Worm (Caenorhabditis elegans): ENCODE data around the gene nspg-11.
"Not testable (repeated sequence)": the region's sequence is repeated elsewhere in the genome, so short reads cannot be mapped to it uniquely, and the experiment has no call there.

The nspg-11 gene

ce11 chrIV:9312827-9313226, 11.1 kb downstream of the nspg-11 start, which contains the start of gene F49C12.7:
F49C12.7 (minus strand) TSS chrIV:9312927.
- TF ChIP-seq hmg-20 (GFP tag; IDR thresholded peaks at IDR 0.05); ZK185.1 (tag; optimal IDR thresholded peaks at IDR 0.05; ENCODE audit: poor library complexity, severe bottlenecking); mes-4 (tag; optimal IDR thresholded peaks at IDR 0.05): not testable (repeated sequence)

ce11 chrIV:9310935-9311566, 12.8 kb downstream of the nspg-11 start:
- TF ChIP-seq B0035.1 (tag; optimal IDR thresholded peaks at IDR 0.05) (no peak), nfyb-1 (GFP tag; IDR thresholded peaks at IDR 0.05) (no peak), nhr-90 (tag; optimal IDR thresholded peaks at IDR 0.05) (no peak), ets-4 (GFP tag; optimal IDR thresholded peaks at IDR 0.05) (peak; percentile 45), ceh-79 (tag; optimal IDR thresholded peaks at IDR 0.05) (no peak), nhr-80 (tag; optimal IDR thresholded peaks at IDR 0.05) (peak; percentile 73)

ce11 chrIV:9308975-9309374, 14.9 kb downstream of the nspg-11 start, which contains the start of gene F49C12.6:
F49C12.6 (minus strand) TSS chrIV:9309075.
- no peak for TF ChIP-seq ztf-25 (GFP tag; IDR thresholded peaks at IDR 0.05)
- TF ChIP-seq rec-8 (tag; optimal IDR thresholded peaks at IDR 0.05) = no peak
- no peak for TF ChIP-seq ceh-58 (GFP tag; IDR thresholded peaks at IDR 0.05)
- no peak for TF ChIP-seq F39B2.1 (GFP tag; IDR thresholded peaks at IDR 0.05)
- TF ChIP-seq sea-2 (GFP tag; IDR thresholded peaks at IDR 0.05) = no peak
- TF ChIP-seq pha-4 (tag; optimal IDR thresholded peaks at IDR 0.05) = no peak
- TF ChIP-seq snpc-1.1 (tag; optimal IDR thresholded peaks at IDR 0.05; ENCODE audit: insufficient read depth) = no peak
- no peak for TF ChIP-seq F23B12.7 (tag; optimal IDR thresholded peaks at IDR 0.05; ENCODE audit: insufficient read depth)
- TF ChIP-seq F55B11.4 (tag; optimal IDR thresholded peaks at IDR 0.05; ENCODE audit: borderline replicate concordance, insufficient read depth) = no peak
- TF ChIP-seq nhr-80 (tag; optimal IDR thresholded peaks at IDR 0.05) = no peak
- TF ChIP-seq ceh-27 (GFP tag; optimal IDR thresholded peaks at IDR 0.05) = no peak
- TF ChIP-seq F37B4.10 (GFP tag; IDR thresholded peaks at IDR 0.05) = no peak
- TF ChIP-seq lag-1 (GFP tag; IDR thresholded peaks at IDR 0.05) = no peak
- no peak for TF ChIP-seq hmg-20 (GFP tag; IDR thresholded peaks at IDR 0.05)
- no peak for TF ChIP-seq Y56A3A.18 (GFP tag; IDR thresholded peaks at IDR 0.05)
- TF ChIP-seq nhr-90 (tag; optimal IDR thresholded peaks at IDR 0.05) = no peak
- no peak for TF ChIP-seq lin-26 (GFP tag; IDR thresholded peaks at IDR 0.05)
- TF ChIP-seq hsf-1 (GFP tag; IDR thresholded peaks at IDR 0.05) = no peak
- TF ChIP-seq lir-1 (GFP tag; conservative IDR thresholded peaks at IDR 0.05) = no peak

ce11 chrIV:9304617-9305016, 19.3 kb downstream of the nspg-11 start, which contains the start of gene F49C12.5:
F49C12.5 (plus strand) TSS chrIV:9304917.
- no peak for TF ChIP-seq unc-130 (GFP tag; optimal IDR thresholded peaks at IDR 0.05)
- TF ChIP-seq ztf-28 (GFP tag; IDR thresholded peaks at IDR 0.05) = no peak
- no peak for TF ChIP-seq dox-1 (GFP tag; IDR thresholded peaks at IDR 0.05)
- no peak for TF ChIP-seq ceh-58 (GFP tag; IDR thresholded peaks at IDR 0.05)
- no peak for TF ChIP-seq snpc-1.1 (tag; optimal IDR thresholded peaks at IDR 0.05; ENCODE audit: insufficient read depth)
- TF ChIP-seq athp-1 (tag; optimal IDR thresholded peaks at IDR 0.05) = no peak
- no peak for TF ChIP-seq somi-1 (GFP tag; optimal IDR thresholded peaks at IDR 0.05)
- TF ChIP-seq Y53G8AR.9 (GFP tag; conservative IDR thresholded peaks at IDR 0.05) = no peak
- no peak for TF ChIP-seq hrde-1 (tag; optimal IDR thresholded peaks at IDR 0.05; ENCODE audit: borderline replicate concordance)
- no peak for TF ChIP-seq hmg-20 (GFP tag; IDR thresholded peaks at IDR 0.05)
- no peak for TF ChIP-seq lin-26 (GFP tag; IDR thresholded peaks at IDR 0.05)

Measured in whole organism, young adult.